Fruit fly (Drosophila melanogaster) whole organism, wandering third instar larva: ENCODE data around the gene Kat60.

ENCODE experiments used
- Abd-B ChIP-seq: fragments of >200 bp; optimal IDR thresholded peaks from 2 replicates; lab custom pipeline; 2017; ENCODE audit warnings: missing biosample characterization, missing genetic modification characterization
- CG9705 ChIP-seq: fragments of 200-800 bp; sonication (Bioruptor generic); optimal IDR thresholded peaks from 2 replicates; lab custom pipeline; 2018; ENCODE audit warnings: missing biosample characterization, mild to moderate bottlenecking, missing genetic modification characterization
- HLH106 ChIP-seq: fragments of 200-800 bp; optimal IDR thresholded peaks from 3 replicates; lab custom pipeline; 2019; ENCODE audit warnings: missing biosample characterization, mild to moderate bottlenecking, missing genetic modification characterization, moderate library complexity
- Hnf4 ChIP-seq: fragments of 200-800 bp; sonication (Bioruptor generic); optimal IDR thresholded peaks from 2 replicates; lab custom pipeline; 2016; ENCODE audit warnings: missing biosample characterization, mild to moderate bottlenecking, missing genetic modification characterization
- Hr83 ChIP-seq: fragments of 200-300 bp; sonication (Bioruptor generic); optimal IDR thresholded peaks from 2 replicates; lab custom pipeline; 2016; ENCODE audit warnings: missing biosample characterization, mild to moderate bottlenecking, missing genetic modification characterization, moderate library complexity; ENCODE audit not compliant: poor library complexity, severe bottlenecking
- Jra ChIP-seq: sonication (Bioruptor generic); optimal IDR thresholded peaks from 2 replicates; lab custom pipeline; 2016; ENCODE audit warnings: missing biosample characterization, missing genetic modification characterization
- Mio ChIP-seq: sonication (Bioruptor generic); optimal IDR thresholded peaks from 2 replicates; lab custom pipeline; 2016; ENCODE audit warnings: missing biosample characterization, missing genetic modification characterization
- Myc ChIP-seq: fragments of >200 bp; optimal IDR thresholded peaks from 2 replicates; lab custom pipeline; 2017
- Sp1 ChIP-seq: fragments of 200-800 bp; sonication (Bioruptor generic); optimal IDR thresholded peaks from 3 replicates; lab custom pipeline; 2019; ENCODE audit warnings: missing biosample characterization, mild to moderate bottlenecking, missing genetic modification characterization, moderate library complexity
- brk ChIP-seq: fragments of 200-800 bp; sonication (Bioruptor generic); optimal IDR thresholded peaks from 2 replicates; lab custom pipeline; 2016; ENCODE audit warnings: missing biosample characterization, mild to moderate bottlenecking, missing genetic modification characterization
- dl ChIP-seq, 2 experiments: fragments of 175-275, 200-275 bp in 1 of 2; fragments of 200-275 bp in 1 of 2; sonication (Bioruptor generic); optimal IDR thresholded peaks; lab custom pipeline; 2018; ENCODE audit warnings: mild to moderate bottlenecking in 2 of 2, missing biosample characterization in 2 of 2, missing genetic modification characterization in 2 of 2, moderate library complexity in 2 of 2; ENCODE audit not compliant: partially characterized antibody in 2 of 2, insufficient read depth in 1 of 2
- dmrt93B ChIP-seq: fragments of 200-800 bp; sonication (Bioruptor generic); optimal IDR thresholded peaks from 2 replicates; lab custom pipeline; 2018; ENCODE audit warnings: missing biosample characterization, mild to moderate bottlenecking, missing genetic modification characterization
- foxo ChIP-seq, 2 experiments: fragments of 200-800 bp; sonication (Bioruptor generic); optimal IDR thresholded peaks; 2 replicates in 1 of 2; 3 replicates in 1 of 2; lab custom pipeline; 2016 to 2017; ENCODE audit warnings: missing biosample characterization in 2 of 2, missing genetic modification characterization in 2 of 2
- psq ChIP-seq: fragments of 200-800 bp; sonication (Bioruptor generic); optimal IDR thresholded peaks from 3 replicates; lab custom pipeline; 2017; ENCODE audit warnings: missing biosample characterization, mild to moderate bottlenecking, missing genetic modification characterization, moderate library complexity
- rgr ChIP-seq: fragments of 200-800 bp; sonication (Bioruptor generic); optimal IDR thresholded peaks from 3 replicates; lab custom pipeline; 2016; ENCODE audit warnings: missing biosample characterization, mild to moderate bottlenecking, missing genetic modification characterization
- sage ChIP-seq: fragments of 200-800 bp; sonication (Bioruptor generic); optimal IDR thresholded peaks from 2 replicates; lab custom pipeline; 2016; ENCODE audit warnings: missing biosample characterization, mild to moderate bottlenecking, missing genetic modification characterization
- usp ChIP-seq: fragments of >200 bp; optimal IDR thresholded peaks from 2 replicates; lab custom pipeline; 2017; ENCODE audit warnings: missing biosample characterization, missing genetic modification characterization
- woc ChIP-seq: sonication (Bioruptor generic); optimal IDR thresholded peaks from 2 replicates; lab custom pipeline; 2016; ENCODE audit warnings: missing biosample characterization, mild to moderate bottlenecking, missing genetic modification characterization

The Kat60 gene

DNA sequence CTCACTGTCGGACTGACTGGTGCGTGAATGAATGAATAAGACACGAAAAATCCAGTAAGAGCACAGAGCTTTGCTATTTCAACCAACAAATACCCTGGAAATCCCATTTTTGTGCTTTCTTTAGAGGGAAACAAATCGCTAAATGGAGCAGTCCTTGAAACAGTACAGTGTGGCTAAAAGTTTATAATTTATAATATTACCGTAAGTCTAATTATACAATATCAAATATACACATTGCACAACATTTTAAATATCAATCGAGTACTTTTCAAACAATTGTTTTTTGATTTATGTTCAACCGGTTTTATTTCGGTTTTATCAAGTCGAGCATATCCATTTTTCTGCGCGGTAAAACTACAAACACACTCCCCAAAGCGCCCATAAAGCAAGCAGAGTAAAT, 38.7 kb downstream of the Kat60 start:
- TF ChIP-seq usp, result no peak
- TF ChIP-seq Sp1, result no peak
- no peak for TF ChIP-seq Jra (GFP tag; lab: Kevin White, UChicago)
- no peak for TF ChIP-seq psq (GFP tag; lab: Kevin White, UChicago)
- TF ChIP-seq Mio, result no peak
- TF ChIP-seq brk (GFP tag; lab: Kevin White, UChicago), result no peak
- no peak for TF ChIP-seq sage (GFP tag; lab: Kevin White, UChicago)
- TF ChIP-seq Hr83, result no peak
- TF ChIP-seq CG9705 (GFP tag; lab: Kevin White, UChicago), result no peak
- TF ChIP-seq Abd-B, result no peak
- TF ChIP-seq rgr (GFP tag; lab: Kevin White, UChicago), result no peak
- no peak for TF ChIP-seq dl (GFP tag; optimal IDR thresholded peaks at IDR 0.05; lab: Kevin White, UChicago; ENCODE audit: insufficient read depth in 1 of 2, partially characterized antibody in 2 of 2)
- no peak for TF ChIP-seq HLH106
- no peak for TF ChIP-seq woc (GFP tag; lab: Kevin White, UChicago)
- no peak for TF ChIP-seq Myc (lab: Kevin White, UChicago)

DNA sequence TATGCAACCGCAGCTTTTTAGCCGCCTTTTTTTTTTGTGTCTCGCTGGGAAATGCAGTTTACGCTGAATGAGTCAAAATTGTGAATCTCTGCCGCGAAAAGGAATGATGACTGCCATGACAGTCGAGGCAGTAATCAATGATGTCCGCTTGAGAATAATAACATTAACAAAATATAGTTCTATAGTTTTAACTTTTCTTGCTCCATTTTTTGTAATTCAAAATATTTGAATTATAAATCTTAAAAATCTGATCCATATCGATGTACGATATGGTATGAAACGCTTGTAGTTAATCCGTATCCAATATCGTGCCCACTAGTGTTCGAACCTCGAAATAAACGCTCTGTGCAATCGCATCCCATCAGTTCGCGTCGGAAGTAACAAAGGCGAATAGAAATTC, 44.2 kb downstream of the Kat60 start:
- TF ChIP-seq Hnf4 (GFP tag; lab: Kevin White, UChicago) (no peak), foxo (GFP tag; optimal IDR thresholded peaks at IDR 0.05; lab: Kevin White, UChicago) (peak in 1 of 2 experiments; percentile 9), dl (GFP tag; optimal IDR thresholded peaks at IDR 0.05; lab: Kevin White, UChicago; ENCODE audit: insufficient read depth in 1 of 2, partially characterized antibody in 2 of 2) (no peak), dmrt93B (GFP tag; lab: Kevin White, UChicago) (no peak)
